Fruit fly (Drosophila melanogaster) whole organism, embryonic: ENCODE measurements around the gene CG34049.

Experiments
- HLHmδ ChIP-seq: fragments of 200-800 bp; sonication (Bioruptor generic); optimal IDR thresholded peaks from 2 replicates; lab custom pipeline; 2018; ENCODE audit warnings: missing biosample characterization, mild to moderate bottlenecking, missing genetic modification characterization, moderate library complexity
- fd102C ChIP-seq: fragments of 200-800 bp; sonication (Bioruptor generic); optimal IDR thresholded peaks from 2 replicates; lab custom pipeline; 2018; ENCODE audit warnings: missing biosample characterization, mild to moderate bottlenecking, missing genetic modification characterization, moderate library complexity

- TF ChIP-seq HLHmδ (GFP tag; lab: Kevin White, UChicago): no peak
- no peak for TF ChIP-seq fd102C (GFP tag; lab: Kevin White, UChicago)
These were observed 10.2 kb downstream of the CG34049 start, which contains the start of gene Send1 for dm6 chr2L:2254950-2255349.
